Fruit fly (Drosophila melanogaster): ENCODE data around the gene CG14810.
A peak's percentile ranks its signal among the peaks of the same experiment; 100 is the strongest.

The CG14810 gene

dm6 chrX:1868586-1869111 lies 48.5 kb upstream of the CG14810 start, which contains the start of the genes CG14803 and Pex5 (continued):
- TF ChIP-seq Fer1 (GFP tag; optimal IDR thresholded peaks at IDR 0.05) (peak; percentile 33), Gug (GFP tag; IDR thresholded peaks at IDR 0.05) (no peak), abd-A (tag; optimal IDR thresholded peaks at IDR 0.05) (no peak), ato (GFP tag; IDR thresholded peaks at IDR 0.05; ENCODE audit: partially characterized antibody) (peak; percentile 38), Opbp (GFP tag; IDR thresholded peaks at IDR 0.05; ENCODE audit: partially characterized antibody) (peak; percentile 67; the same call in 2 of the 3 replicates), bigmax (GFP tag; optimal IDR thresholded peaks at IDR 0.05) (no peak), knrl (GFP tag; IDR thresholded peaks at IDR 0.05; ENCODE audit: partially characterized antibody) (peak; percentile 45; the same call in 2 of the 3 replicates), Myb (GFP tag; optimal IDR thresholded peaks at IDR 0.05) (peak; percentile 31), Dref (GFP tag; IDR thresholded peaks at IDR 0.05) (peak; percentile 77), fd64A (GFP tag; optimal IDR thresholded peaks at IDR 0.05) (no peak), Mrtf (GFP tag; IDR thresholded peaks at IDR 0.05) (no peak), ERR (GFP tag; optimal IDR thresholded peaks at IDR 0.05) (no peak), Scr (GFP tag; IDR thresholded peaks at IDR 0.05; ENCODE audit: partially characterized antibody) (peak; percentile 63), Sry-β (GFP tag; optimal IDR thresholded peaks at IDR 0.05) (peak; percentile 8), gem (tag; optimal IDR thresholded peaks at IDR 0.05) (no peak), CG10543 (GFP tag; optimal IDR thresholded peaks at IDR 0.05) (no peak), Pdp1 (GFP tag; optimal IDR thresholded peaks at IDR 0.05) (peak in 1 of 2 experiments; percentile 63), sens (GFP tag) (peak; percentile 75), Elba2 (GFP tag; optimal IDR thresholded peaks at IDR 0.05) (peak; percentile 37), CG15514 (GFP tag; optimal IDR thresholded peaks at IDR 0.05) (peak; percentile 44), E2f2 (GFP tag; IDR thresholded peaks at IDR 0.05) (peak; percentile 84), CG16813 (GFP tag; IDR thresholded peaks at IDR 0.05; ENCODE audit: partially characterized antibody) (peak; percentile 65), ems (GFP tag; optimal IDR thresholded peaks at IDR 0.05) (no peak), MESR4 (GFP tag; optimal IDR thresholded peaks at IDR 0.05) (peak; percentile 78), bbx (GFP tag; IDR thresholded peaks at IDR 0.05; ENCODE audit: partially characterized antibody) (peak; percentile 68; the same call in 1 of the 2 replicates), stwl (tag; optimal IDR thresholded peaks at IDR 0.05) (peak; percentile 82), seq (GFP tag; IDR thresholded peaks at IDR 0.05) (no peak), Dp (GFP tag; optimal IDR thresholded peaks at IDR 0.05) (peak; percentile 76), CG10462 (GFP tag; optimal IDR thresholded peaks at IDR 0.05) (no peak), HmgZ (tag; optimal IDR thresholded peaks at IDR 0.05) (peak; percentile 27), CG34376 (GFP tag; optimal IDR thresholded peaks at IDR 0.05) (peak; percentile 62), CoRest (tag; optimal IDR thresholded peaks at IDR 0.05) (peak; percentile 3), slbo (GFP tag; IDR thresholded peaks at IDR 0.05) (0 out of 2 replicates have a peak, but pooled peaks have one; percentile 12), CG17385 (GFP tag; optimal IDR thresholded peaks at IDR 0.05) (no peak), tup (GFP tag; optimal IDR thresholded peaks at IDR 0.05) (no peak), CG2120 (GFP tag; optimal IDR thresholded peaks at IDR 0.05) (peak; percentile 31), HLH4C (GFP tag; IDR thresholded peaks at IDR 0.05; ENCODE audit: partially characterized antibody) (peak; percentile 63; the same call in 2 of the 3 replicates), GATAe (GFP tag; conservative IDR thresholded peaks at IDR 0.05) (peak; percentile 21; the same call in 1 of the 2 replicates), Sry-δ (GFP tag; optimal IDR thresholded peaks at IDR 0.05) (peak; percentile 43), MBD-R2 (GFP tag; IDR thresholded peaks at IDR 0.05) (peak; percentile 92), CG7963 (GFP tag; IDR thresholded peaks at IDR 0.05; ENCODE audit: partially characterized antibody) (peak; percentile 67; the same call in 1 of the 3 replicates), CG18011 (GFP tag; optimal IDR thresholded peaks at IDR 0.05) (no peak), hb (GFP tag; IDR thresholded peaks at IDR 0.05; ENCODE audit: partially characterized antibody) (peak; percentile 54; the same call in 2 of the 3 replicates), CG9797 (GFP tag; optimal IDR thresholded peaks at IDR 0.05) (peak; percentile 3)

All from whole organism, embryonic.